Fruit fly (Drosophila melanogaster) whole organism, embryonic: ENCODE results near the gene Obp99b.

Experiments
- Atf-2 ChIP-seq: fragments of 200-800 bp; sonication (Bioruptor generic); optimal IDR thresholded peaks from 2 replicates; lab custom pipeline; 2016; ENCODE audit warnings: missing biosample characterization, missing genetic modification characterization
- Awh ChIP-seq: fragments of 200-800 bp; sonication (Bioruptor generic); IDR thresholded peaks from 2 replicates; pipeline ENCODE4, ENCODE4 v1.3.6; 2022; ENCODE audit warnings: missing biosample characterization, missing genetic modification characterization
- Bdp1 ChIP-seq: fragments of 200-800 bp; sonication (Bioruptor generic); optimal IDR thresholded peaks from 3 replicates; lab custom pipeline; 2016; ENCODE audit warnings: missing biosample characterization, missing genetic modification characterization
- CG11695 ChIP-seq: fragments of 200-800 bp; sonication (Bioruptor generic); IDR thresholded peaks from 3 replicates; pipeline ENCODE4 v1.3.6; 2022; ENCODE audit warnings: missing biosample characterization, missing genetic modification characterization
- CG14014 ChIP-seq: fragments of 200-800 bp; sonication (Bioruptor generic); IDR thresholded peaks from 2 replicates; pipeline ENCODE4 v1.3.6; 2022; ENCODE audit warnings: missing biosample characterization, missing genetic modification characterization
- CG17802 ChIP-seq: fragments of 200-800 bp; sonication (Bioruptor generic); optimal IDR thresholded peaks from 2 replicates; lab custom pipeline; 2018; ENCODE audit warnings: missing biosample characterization, mild to moderate bottlenecking, missing genetic modification characterization, moderate library complexity
- CG17829 ChIP-seq: fragments of 200-800 bp; optimal IDR thresholded peaks from 2 replicates; lab custom pipeline; 2019; ENCODE audit warnings: missing biosample characterization, mild to moderate bottlenecking, missing genetic modification characterization, moderate library complexity
- CG18011 ChIP-seq: fragments of 200-800 bp; sonication (Bioruptor generic); optimal IDR thresholded peaks from 2 replicates; lab custom pipeline; 2017; ENCODE audit warnings: missing biosample characterization, missing genetic modification characterization, mild to moderate bottlenecking, moderate library complexity, missing genotype
- CG2875 ChIP-seq: fragments of 200-800 bp; sonication (Bioruptor generic); optimal IDR thresholded peaks from 2 replicates; lab custom pipeline; 2017; ENCODE audit warnings: missing biosample characterization, mild to moderate bottlenecking, missing genetic modification characterization, missing genetic modification reagents
- CG3163 ChIP-seq: fragments of 200-800 bp; sonication (Bioruptor generic); optimal IDR thresholded peaks from 3 replicates; lab custom pipeline; 2016; ENCODE audit warnings: missing biosample characterization, missing genetic modification characterization
- CG33213 ChIP-seq: fragments of 200-800 bp; sonication (Bioruptor generic); optimal IDR thresholded peaks from 3 replicates; lab custom pipeline; 2016; ENCODE audit warnings: missing biosample characterization, missing genetic modification characterization
- CG3726 ChIP-seq: fragments of 200-800 bp; sonication (Bioruptor generic); IDR thresholded peaks from 3 replicates; pipeline ENCODE4, ENCODE4 v1.3.6; 2022; ENCODE audit warnings: missing biosample characterization, missing genetic modification characterization
- CG42726 ChIP-seq: fragments of 200-800 bp; sonication (Bioruptor generic); IDR thresholded peaks from 2 replicates; pipeline ENCODE4 v1.3.6; 2022; ENCODE audit warnings: missing biosample characterization, missing genetic modification characterization; ENCODE audit not compliant: partially characterized antibody
- CG4360 ChIP-seq: fragments of 200-800 bp; sonication (Bioruptor generic); IDR thresholded peaks from 2 replicates; pipeline ENCODE4 v1.3.6; 2022; ENCODE audit warnings: missing biosample characterization, missing genetic modification characterization
- CG4424 ChIP-seq: fragments of 200-800 bp; sonication (Bioruptor generic); optimal IDR thresholded peaks from 3 replicates; lab custom pipeline; 2016; ENCODE audit warnings: missing biosample characterization, missing genetic modification characterization
- CG6254 ChIP-seq: fragments of 200-800 bp; sonication (Bioruptor generic); optimal IDR thresholded peaks from 3 replicates; lab custom pipeline; 2017; ENCODE audit warnings: mild to moderate bottlenecking, missing biosample characterization, missing genetic modification reagents, missing genetic modification characterization
- CG6272 ChIP-seq: fragments of 200-800 bp; sonication (Bioruptor generic); IDR thresholded peaks from 2 replicates; pipeline ENCODE4 v1.3.6; 2022; ENCODE audit warnings: missing biosample characterization, missing genetic modification characterization
- CG6654 ChIP-seq: fragments of 200-800 bp; sonication (Bioruptor generic); optimal IDR thresholded peaks from 2 replicates; lab custom pipeline; 2017; ENCODE audit warnings: missing biosample characterization, mild to moderate bottlenecking, missing genetic modification characterization
- CG7372 ChIP-seq: fragments of 200-800 bp; sonication (Bioruptor generic); IDR thresholded peaks from 2 replicates; pipeline ENCODE4 v1.3.6; 2022; ENCODE audit warnings: missing biosample characterization, missing genetic modification characterization
- CG7745 ChIP-seq: fragments of 200-800 bp; sonication (Bioruptor generic); optimal IDR thresholded peaks from 2 replicates; lab custom pipeline; 2018; ENCODE audit warnings: missing biosample characterization, mild to moderate bottlenecking, missing genetic modification characterization, moderate library complexity
- CG8944 ChIP-seq: fragments of 200-800 bp; sonication (Bioruptor generic); optimal IDR thresholded peaks from 3 replicates; lab custom pipeline; 2016; ENCODE audit warnings: missing biosample characterization, missing genetic modification characterization
- CG9609 ChIP-seq: fragments of 200-800 bp; sonication (Bioruptor generic); optimal IDR thresholded peaks from 3 replicates; lab custom pipeline; 2016; ENCODE audit warnings: missing biosample characterization, missing genetic modification characterization
- CG9932 ChIP-seq: fragments of 200-800 bp; sonication (Bioruptor generic); IDR thresholded peaks from 2 replicates; pipeline ENCODE4 v1.3.6; 2022; ENCODE audit warnings: missing biosample characterization, missing genetic modification characterization
- CHES-1-like ChIP-seq: fragments of 200-800 bp; sonication (Bioruptor generic); optimal IDR thresholded peaks from 2 replicates; lab custom pipeline; 2016; ENCODE audit warnings: missing biosample characterization, missing genetic modification characterization
- E2f2 ChIP-seq: fragments of 200-800 bp; sonication (Bioruptor generic); IDR thresholded peaks from 2 replicates; pipeline ENCODE4 v1.3.6; 2022; ENCODE audit warnings: missing biosample characterization, missing genetic modification characterization
- Hey ChIP-seq: fragments of 200-800 bp; sonication (Bioruptor generic); optimal IDR thresholded peaks from 3 replicates; lab custom pipeline; 2018; ENCODE audit warnings: missing biosample characterization, mild to moderate bottlenecking, missing genetic modification characterization
- HmgZ ChIP-seq: fragments of 200-800 bp; sonication (Bioruptor generic); optimal IDR thresholded peaks from 2 replicates; lab custom pipeline; 2018; ENCODE audit warnings: missing biosample characterization, mild to moderate bottlenecking, missing genetic modification characterization
- Hr78 ChIP-seq, 2 experiments: fragments of 200-800 bp in 1 of 2; fragments of >200 bp in 1 of 2; sonication (Bioruptor generic) in 1 of 2; optimal IDR thresholded peaks; 2 replicates each; lab custom pipeline; 2017 to 2019; ENCODE audit warnings: missing biosample characterization in 2 of 2, missing genetic modification characterization in 2 of 2, mild to moderate bottlenecking in 1 of 2, moderate library complexity in 1 of 2
- Meics ChIP-seq: fragments of 200-800 bp; sonication (Bioruptor generic); optimal IDR thresholded peaks from 2 replicates; lab custom pipeline; 2017; ENCODE audit warnings: missing biosample characterization, mild to moderate bottlenecking, missing genetic modification characterization
- NC2α ChIP-seq: fragments of 200-800 bp; sonication (Bioruptor generic); optimal IDR thresholded peaks from 2 replicates; lab custom pipeline; 2016; ENCODE audit warnings: missing biosample characterization, missing genetic modification characterization
- Neu2 ChIP-seq: fragments of 200-800 bp; sonication (Bioruptor generic); optimal IDR thresholded peaks from 3 replicates; lab custom pipeline; 2016; ENCODE audit warnings: missing biosample characterization, missing genetic modification characterization, borderline replicate concordance
- Vsx1 ChIP-seq: fragments of 200-800 bp; sonication (Bioruptor generic); optimal IDR thresholded peaks from 2 replicates; lab custom pipeline; 2017; ENCODE audit warnings: missing biosample characterization, mild to moderate bottlenecking, missing genetic modification characterization, missing genetic modification reagents
- amos ChIP-seq: fragments of 200-800 bp; sonication (Bioruptor generic); IDR thresholded peaks from 2 replicates; pipeline ENCODE4 v1.3.6; 2022; ENCODE audit warnings: missing biosample characterization, missing genetic modification characterization; ENCODE audit not compliant: partially characterized antibody
- ase ChIP-seq: fragments of 200-800 bp; sonication (Bioruptor generic); IDR thresholded peaks from 3 replicates; pipeline ENCODE4 v1.3.6; 2022; ENCODE audit warnings: missing biosample characterization, missing genetic modification characterization
- cato ChIP-seq: fragments of 200-800 bp; sonication (Bioruptor generic); optimal IDR thresholded peaks from 2 replicates; lab custom pipeline; 2016; ENCODE audit warnings: missing biosample characterization, missing genetic modification characterization, borderline replicate concordance
- da ChIP-seq: fragments of 200-800 bp; sonication (Bioruptor generic); optimal IDR thresholded peaks from 2 replicates; lab custom pipeline; 2016; ENCODE audit warnings: missing biosample characterization, missing genetic modification characterization
- danr ChIP-seq: fragments of 200-800 bp; sonication (Bioruptor generic); IDR thresholded peaks from 2 replicates; pipeline ENCODE4 v1.3.6; 2022; ENCODE audit warnings: missing biosample characterization, missing genetic modification characterization
- dm ChIP-seq: fragments of 200-800 bp; sonication (Bioruptor generic); optimal IDR thresholded peaks from 3 replicates; lab custom pipeline; 2016; ENCODE audit warnings: missing biosample characterization, missing genetic modification characterization
- eyg ChIP-seq: fragments of 200-800 bp; sonication (Bioruptor generic); optimal IDR thresholded peaks from 3 replicates; lab custom pipeline; 2016; ENCODE audit warnings: missing biosample characterization, missing genetic modification characterization
- fd96Cb ChIP-seq: fragments of 200-800 bp; sonication (Bioruptor generic); optimal IDR thresholded peaks from 2 replicates; lab custom pipeline; 2018; ENCODE audit warnings: missing biosample characterization, mild to moderate bottlenecking, missing genetic modification characterization, moderate library complexity
- gem ChIP-seq: fragments of 200-800 bp; sonication (Bioruptor generic); optimal IDR thresholded peaks from 2 replicates; lab custom pipeline; 2019; ENCODE audit warnings: missing biosample characterization, mild to moderate bottlenecking, missing genetic modification characterization, moderate library complexity
- ham ChIP-seq: fragments of 200-800 bp; sonication (Bioruptor generic); IDR thresholded peaks from 2 replicates; pipeline ENCODE4 v1.3.6; 2022; ENCODE audit warnings: missing biosample characterization, missing genetic modification characterization
- ind ChIP-seq: fragments of 200-800 bp; sonication (Bioruptor generic); optimal IDR thresholded peaks from 3 replicates; lab custom pipeline; 2016; ENCODE audit warnings: missing biosample characterization, missing genetic modification characterization
- lilli ChIP-seq: fragments of 200-800 bp; sonication (Bioruptor generic); optimal IDR thresholded peaks from 3 replicates; lab custom pipeline; 2016; ENCODE audit warnings: missing biosample characterization, missing genetic modification characterization
- oc ChIP-seq: fragments of 200-800 bp; sonication (Bioruptor generic); optimal IDR thresholded peaks from 2 replicates; lab custom pipeline; 2018; ENCODE audit warnings: missing biosample characterization, mild to moderate bottlenecking, missing genetic modification characterization, moderate library complexity
- p53 ChIP-seq: fragments of 200-800 bp; sonication (Bioruptor generic); optimal IDR thresholded peaks from 2 replicates; lab custom pipeline; 2016; ENCODE audit warnings: missing biosample characterization, missing genetic modification characterization
- unc-4 ChIP-seq: fragments of 200-800 bp; sonication (Bioruptor generic); IDR thresholded peaks from 2 replicates; pipeline ENCODE4 v1.3.6; 2022; ENCODE audit warnings: missing biosample characterization, missing genetic modification characterization; ENCODE audit not compliant: partially characterized antibody
- vvl ChIP-seq: fragments of 200-800 bp; sonication (Bioruptor generic); IDR thresholded peaks from 2 replicates; pipeline ENCODE4 v1.3.6; 2022; ENCODE audit warnings: missing biosample characterization, missing genetic modification characterization
- wdn ChIP-seq: fragments of 200-800 bp; sonication (Bioruptor generic); IDR thresholded peaks from 2 replicates; pipeline ENCODE4 v1.3.6; 2022; ENCODE audit warnings: missing biosample characterization, missing genetic modification characterization
- zf30C ChIP-seq: fragments of 200-800 bp; sonication (Bioruptor generic); optimal IDR thresholded peaks from 3 replicates; lab custom pipeline; 2018; ENCODE audit warnings: missing biosample characterization, mild to moderate bottlenecking, missing genetic modification characterization

Gene Obp99b

DNA sequence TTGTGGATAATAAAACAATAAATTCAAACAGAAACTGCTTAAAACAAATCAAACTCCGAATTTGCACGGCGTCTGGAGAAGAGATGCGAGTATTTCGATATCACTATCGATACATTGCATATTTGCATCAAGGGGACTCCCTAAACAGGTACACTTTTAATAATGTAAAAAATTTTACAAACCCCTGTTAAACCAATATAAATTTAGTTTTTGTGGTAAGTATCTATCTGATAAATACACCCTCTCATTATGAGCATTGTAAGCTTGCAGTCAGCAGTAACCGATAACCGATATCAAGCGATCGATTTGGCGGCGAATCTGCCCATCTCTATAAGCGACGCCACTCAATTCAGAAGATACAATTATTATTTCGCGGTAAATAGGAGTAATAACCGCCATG is 41.4 kb downstream of the Obp99b start, which contains the start of the genes Bub3 and Cap-D2 (continued):
- TF ChIP-seq CG33213 (GFP tag; lab: Kevin White, UChicago) (peak; percentile 71), Bdp1 (GFP tag; lab: Kevin White, UChicago) (peak; percentile 58), zf30C (GFP tag; lab: Kevin White, UChicago) (no peak), Hey (tag; lab: Kevin White, UChicago) (no peak), CG8944 (GFP tag; lab: Kevin White, UChicago) (peak; percentile 78), Vsx1 (GFP tag; lab: Kevin White, UChicago) (no peak), lilli (GFP tag; lab: Kevin White, UChicago) (peak; percentile 83), CG3726 (GFP tag; lab: Robert Waterston, UW) (no peak), Awh (no peak), CG14014 (peak; percentile 79), CG7745 (tag; lab: Kevin White, UChicago) (no peak), cato (peak; percentile 56), NC2α (GFP tag; lab: Kevin White, UChicago) (peak; percentile 19), eyg (GFP tag; lab: Kevin White, UChicago) (peak; percentile 21), CG3163 (GFP tag; lab: Kevin White, UChicago) (peak; percentile 44), CG2875 (no peak), CG9932 (GFP tag; lab: Robert Waterston, UW) (peak; percentile 81), gem (tag; lab: Kevin White, UChicago) (no peak), danr (0 out of 2 replicates have a peak, but pooled peaks have one; percentile 12), da (GFP tag; lab: Kevin White, UChicago) (no peak), ind (GFP tag; lab: Kevin White, UChicago) (peak; percentile 78), unc-4 (GFP tag; lab: Robert Waterston, UW) (peak; percentile 84), Meics (GFP tag; lab: Kevin White, UChicago) (peak; percentile 65), p53 (GFP tag; lab: Kevin White, UChicago) (peak; percentile 33), vvl (peak; percentile 52; the same call in 1 of the 2 replicates), CG6654 (peak; percentile 12), Neu2 (GFP tag; lab: Kevin White, UChicago) (peak; percentile 12), CG4360 (GFP tag; lab: Robert Waterston, UW) (no peak), CG9609 (GFP tag; lab: Kevin White, UChicago) (peak; percentile 63), CG42726 (GFP tag; lab: Robert Waterston, UW) (0 out of 2 replicates have a peak, but pooled peaks have one; percentile 12), CG4424 (GFP tag; lab: Kevin White, UChicago) (peak; percentile 80), CG6254 (no peak), CG6272 (GFP tag; lab: Robert Waterston, UW) (peak; percentile 43; the same call in 1 of the 2 replicates), CG17829 (tag; lab: Kevin White, UChicago) (peak; percentile 49), dm (GFP tag; lab: Kevin White, UChicago) (peak; percentile 37), CHES-1-like (GFP tag; lab: Kevin White, UChicago) (peak; percentile 89), fd96Cb (peak; percentile 55), CG17802 (peak; percentile 37), Atf-2 (GFP tag; lab: Kevin White, UChicago) (peak; percentile 69), amos (peak; percentile 70), oc (tag; lab: Kevin White, UChicago) (peak; percentile 12), ham (GFP tag; lab: Robert Waterston, UW) (no peak), E2f2 (GFP tag; lab: Robert Waterston, UW) (peak; percentile 77), wdn (GFP tag; lab: Robert Waterston, UW) (0 out of 2 replicates have a peak, but pooled peaks have one; percentile 45), Hr78 (GFP tag; optimal IDR thresholded peaks at IDR 0.05; lab: Kevin White, UChicago) (no peak), ase (GFP tag; lab: Robert Waterston, UW) (peak; percentile 66), CG11695 (GFP tag; lab: Robert Waterston, UW) (0 out of 3 replicates have a peak, but pooled peaks have one; percentile 40), CG18011 (no peak), CG7372 (peak; percentile 57), HmgZ (tag; lab: Kevin White, UChicago) (peak; percentile 68)
